Fruit fly (Drosophila melanogaster): Measurements from ENCODE around the gene CG14022.

CG14022 gene

dm6 chr2L:5298978-5299627 lies 29.6 kb downstream of the CG14022 start:
- TF ChIP-seq insv (optimal IDR thresholded peaks at IDR 0.05) = no peak
- no peak for TF ChIP-seq psq (optimal IDR thresholded peaks at IDR 0.05)
- no peak for TF ChIP-seq ttk (optimal IDR thresholded peaks at IDR 0.05)
- TF ChIP-seq h (optimal IDR thresholded peaks at IDR 0.05) = no peak

dm6 chr2L:5297961-5298311 lies 30.7 kb downstream of the CG14022 start:
- TF ChIP-seq Myc (optimal IDR thresholded peaks at IDR 0.05) (no peak), Sin3A (optimal IDR thresholded peaks at IDR 0.05) (no peak), h (optimal IDR thresholded peaks at IDR 0.05) (no peak), insv (optimal IDR thresholded peaks at IDR 0.05) (no peak), ttk (optimal IDR thresholded peaks at IDR 0.05) (no peak), psq (optimal IDR thresholded peaks at IDR 0.05) (no peak)

- TF ChIP-seq insv (optimal IDR thresholded peaks at IDR 0.05) (no peak), Sin3A (optimal IDR thresholded peaks at IDR 0.05) (no peak), Myc (optimal IDR thresholded peaks at IDR 0.05) (no peak)
These were observed 31.3 kb downstream of the CG14022 start for dm6 chr2L:5297289-5297960.

dm6 chr2L:5296672-5297288 lies 31.9 kb downstream of the CG14022 start:
- TF ChIP-seq Sin3A (optimal IDR thresholded peaks at IDR 0.05) (no peak), h (optimal IDR thresholded peaks at IDR 0.05) (no peak), ttk (optimal IDR thresholded peaks at IDR 0.05) (no peak), insv (optimal IDR thresholded peaks at IDR 0.05) (no peak), Myc (optimal IDR thresholded peaks at IDR 0.05) (no peak), psq (optimal IDR thresholded peaks at IDR 0.05) (no peak)

dm6 chr2L:5295245-5295572 lies 33.5 kb downstream of the CG14022 start:
- TF ChIP-seq Myc (optimal IDR thresholded peaks at IDR 0.05) (no peak), Sin3A (optimal IDR thresholded peaks at IDR 0.05) (no peak)

dm6 chr2L:5294392-5295244 lies 34.1 kb downstream of the CG14022 start:
- TF ChIP-seq h (optimal IDR thresholded peaks at IDR 0.05) (no peak), Sin3A (optimal IDR thresholded peaks at IDR 0.05) (no peak), insv (optimal IDR thresholded peaks at IDR 0.05) (no peak), psq (optimal IDR thresholded peaks at IDR 0.05) (no peak), ttk (optimal IDR thresholded peaks at IDR 0.05) (no peak), Myc (optimal IDR thresholded peaks at IDR 0.05) (no peak)

dm6 chr2L:5292977-5293513 lies 35.6 kb downstream of the CG14022 start:
- TF ChIP-seq insv (optimal IDR thresholded peaks at IDR 0.05) (no peak), h (optimal IDR thresholded peaks at IDR 0.05) (no peak), Sin3A (optimal IDR thresholded peaks at IDR 0.05) (no peak), psq (optimal IDR thresholded peaks at IDR 0.05) (no peak), ttk (optimal IDR thresholded peaks at IDR 0.05) (no peak), Myc (optimal IDR thresholded peaks at IDR 0.05) (no peak)

- TF ChIP-seq ttk (optimal IDR thresholded peaks at IDR 0.05) = no peak
These were observed 36.1 kb downstream of the CG14022 start for dm6 chr2L:5292643-5292963.

- TF ChIP-seq Sin3A (optimal IDR thresholded peaks at IDR 0.05) (no peak), ttk (optimal IDR thresholded peaks at IDR 0.05) (no peak), h (optimal IDR thresholded peaks at IDR 0.05) (no peak), insv (optimal IDR thresholded peaks at IDR 0.05) (no peak), Myc (optimal IDR thresholded peaks at IDR 0.05) (no peak), psq (optimal IDR thresholded peaks at IDR 0.05) (no peak)
These were observed 36.6 kb downstream of the CG14022 start for dm6 chr2L:5291869-5292642.

dm6 chr2L:5291195-5291594 lies 37.5 kb downstream of the CG14022 start:
- TF ChIP-seq h (optimal IDR thresholded peaks at IDR 0.05) = no peak
- TF ChIP-seq insv (optimal IDR thresholded peaks at IDR 0.05) = no peak
- TF ChIP-seq Myc (optimal IDR thresholded peaks at IDR 0.05) = no peak
- TF ChIP-seq psq (optimal IDR thresholded peaks at IDR 0.05) = no peak
- no peak for TF ChIP-seq Sin3A (optimal IDR thresholded peaks at IDR 0.05)
- no peak for TF ChIP-seq ttk (optimal IDR thresholded peaks at IDR 0.05)

dm6 chr2L:5290530-5290929 lies 38.1 kb downstream of the CG14022 start:
- TF ChIP-seq Myc (optimal IDR thresholded peaks at IDR 0.05) (no peak), ttk (optimal IDR thresholded peaks at IDR 0.05) (no peak), psq (optimal IDR thresholded peaks at IDR 0.05) (no peak), Sin3A (optimal IDR thresholded peaks at IDR 0.05) (no peak), h (optimal IDR thresholded peaks at IDR 0.05) (no peak), insv (optimal IDR thresholded peaks at IDR 0.05) (no peak)

- TF ChIP-seq Sin3A (optimal IDR thresholded peaks at IDR 0.05) (no peak), ttk (optimal IDR thresholded peaks at IDR 0.05) (no peak), h (optimal IDR thresholded peaks at IDR 0.05) (no peak), psq (optimal IDR thresholded peaks at IDR 0.05) (no peak), insv (optimal IDR thresholded peaks at IDR 0.05) (no peak), Myc (optimal IDR thresholded peaks at IDR 0.05) (no peak)
These were observed 38.8 kb downstream of the CG14022 start for dm6 chr2L:5289921-5290320.
